Worm (Caenorhabditis elegans): Measurements from ENCODE around the gene srw-76.

DNA sequence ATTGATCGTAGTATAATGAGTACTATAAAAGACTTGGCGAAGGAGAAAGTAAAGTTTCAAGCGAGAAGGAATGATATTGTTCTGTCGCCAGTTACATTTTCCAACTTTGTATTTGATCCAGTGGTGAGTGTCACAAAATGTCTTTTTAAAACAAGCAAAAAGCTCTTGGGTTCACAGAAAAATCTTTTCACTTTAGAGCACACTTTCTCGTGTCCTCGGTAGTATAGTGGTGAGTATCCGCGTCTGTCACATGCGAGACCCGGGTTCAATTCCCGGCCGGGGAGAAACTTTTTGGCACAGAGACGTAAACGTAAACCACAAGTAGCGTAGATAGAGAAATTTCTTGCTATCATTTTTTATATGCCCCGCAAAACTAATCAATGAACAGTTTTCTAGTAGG, 2.3 kb upstream of the srw-76 start:
- TF ChIP-seq ztf-22 (GFP tag; optimal IDR thresholded peaks at IDR 0.05) (no peak), C06A6.2 (GFP tag; conservative IDR thresholded peaks at IDR 0.05) (no peak)
